Worm (Caenorhabditis elegans) whole organism, L1 larva: ENCODE results near the gene nhr-1.

Experiments
- fkh-10 ChIP-seq: sonication (generic microtip); optimal IDR thresholded peaks from 2 replicates; lab custom pipeline; 2017; ENCODE audit warnings: missing biosample characterization, missing genetic modification reagents, missing genetic modification characterization
- nhr-11 ChIP-seq: fragments of 150-350 bp; optimal IDR thresholded peaks from 2 replicates; lab custom pipeline; 2014; ENCODE audit warnings: missing biosample characterization, missing genetic modification characterization
- nhr-237 ChIP-seq: fragments of 150-350 bp; optimal IDR thresholded peaks from 2 replicates; lab custom pipeline; 2014; ENCODE audit warnings: missing biosample characterization, missing genetic modification characterization
- nhr-76 ChIP-seq: sonication (generic microtip); optimal IDR thresholded peaks from 2 replicates; lab custom pipeline; 2017; ENCODE audit warnings: missing biosample characterization, missing genetic modification characterization
- skn-1 ChIP-seq: fragments of 150-350 bp; optimal IDR thresholded peaks from 2 replicates; lab custom pipeline; 2014; ENCODE audit warnings: missing biosample characterization, missing genetic modification characterization
- vab-15 ChIP-seq: sonication (generic microtip); optimal IDR thresholded peaks from 2 replicates; lab custom pipeline; 2017; ENCODE audit warnings: missing genotype, mild to moderate bottlenecking, missing genetic modification characterization, missing compliant biosample characterization
- ztf-11 ChIP-seq, 2 experiments: sonication (generic microtip); optimal IDR thresholded peaks; 2 replicates each; lab custom pipeline; 2016 to 2017; ENCODE audit warnings: missing genetic modification characterization in 2 of 2, missing biosample characterization in 1 of 2, missing compliant biosample characterization in 1 of 2

ce11 chrX:17534014-17534465, 20.2 kb downstream of the nhr-1 start, which contains the start of gene F31A3.3:
- TF ChIP-seq nhr-237 (tag; lab: Kevin White, UChicago) (no peak), fkh-10 (GFP tag; lab: Kevin White, UChicago) (no peak), nhr-11 (tag; lab: Kevin White, UChicago) (no peak), nhr-76 (tag; lab: Kevin White, UChicago) (no peak), ztf-11 (tag; optimal IDR thresholded peaks at IDR 0.05; lab: Kevin White, UChicago) (no peak), vab-15 (tag; lab: Kevin White, UChicago) (no peak), skn-1 (no peak)
